Worm (Caenorhabditis elegans): Measurements from ENCODE around the gene F49F1.2.

DNA sequence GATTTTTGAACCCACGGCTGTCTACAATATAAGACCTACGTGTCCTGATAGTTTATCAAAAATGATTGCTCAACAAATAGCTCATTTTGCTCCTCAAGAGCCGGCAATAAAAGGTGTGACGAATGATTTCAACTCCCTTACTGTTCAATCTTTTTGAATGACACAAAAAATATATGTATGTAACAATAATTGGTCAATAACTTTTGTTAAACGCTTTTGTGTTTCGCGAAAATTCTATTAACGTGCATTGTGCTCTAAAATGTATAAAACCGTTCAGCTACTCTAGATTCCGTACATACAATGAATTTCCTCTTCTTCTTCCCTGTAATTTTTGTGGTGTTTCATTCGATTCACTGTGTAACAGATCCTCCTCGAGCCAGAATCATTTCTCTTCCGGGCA is 36.2 kb upstream of the F49F1.2 start, which contains the start of gene C35B1.4:
- TF ChIP-seq med-1 (GFP tag; optimal IDR thresholded peaks at IDR 0.05; ENCODE audit: insufficient read depth) (no peak), tab-1 (GFP tag; IDR thresholded peaks at IDR 0.05) (no peak), ref-1 (GFP tag; conservative IDR thresholded peaks at IDR 0.05) (no peak)

Data from whole organism, midembryonic.